Worm (Caenorhabditis elegans) whole organism, L4 larva: Measurements from ENCODE around the gene Y47D3A.1.
A peak's percentile ranks its signal among the peaks of the same experiment; 100 is the strongest.

Experiments
- D1046.2 ChIP-seq: fragments of 200-800 bp; sonication (Bioruptor generic); IDR thresholded peaks from 2 replicates; pipeline ENCODE4 v1.3.6; 2022; ENCODE audit warnings: missing genetic modification characterization, missing compliant biosample characterization
- F10B5.3 ChIP-seq: sonication (generic microtip); optimal IDR thresholded peaks from 2 replicates; lab custom pipeline; 2016; ENCODE audit warnings: mild to moderate bottlenecking, missing genetic modification characterization, missing compliant biosample characterization
- T26A8.4 ChIP-seq: fragments of 200-800 bp; sonication (Bioruptor generic); IDR thresholded peaks from 2 replicates; pipeline ENCODE4 v1.3.6; 2022; ENCODE audit warnings: missing genetic modification characterization, missing compliant biosample characterization
- Y5F2A.4 ChIP-seq: fragments of 200-800 bp; sonication (Bioruptor generic); optimal IDR thresholded peaks from 2 replicates; lab custom pipeline; 2018; ENCODE audit warnings: mild to moderate bottlenecking, missing genetic modification characterization, missing compliant biosample characterization
- Y75B8A.6 ChIP-seq: fragments of 200-800 bp; sonication (Bioruptor generic); IDR thresholded peaks from 2 replicates; pipeline ENCODE4 v1.3.6; 2022; ENCODE audit warnings: missing genetic modification reagents, missing genetic modification characterization, missing compliant biosample characterization
- ZK337.2 ChIP-seq: fragments of 200-800 bp; sonication (Bioruptor generic); IDR thresholded peaks from 2 replicates; pipeline ENCODE4 v1.3.6; 2022; ENCODE audit warnings: missing genetic modification reagents, missing genetic modification characterization, missing compliant biosample characterization
- ama-1 ChIP-seq: fragments of 150-350 bp; optimal IDR thresholded peaks from 2 replicates; lab custom pipeline; 2014; ENCODE audit warnings: inconsistent platforms, mixed read lengths
- arid-1 ChIP-seq: fragments of 200-800 bp; sonication (Bioruptor generic); conservative IDR thresholded peaks from 2 replicates; pipeline ENCODE4 v1.3.6; 2022; ENCODE audit warnings: missing genetic modification reagents, missing genetic modification characterization, missing compliant biosample characterization
- ces-1 ChIP-seq: fragments of 150-350 bp; sonication (generic microtip); optimal IDR thresholded peaks from 4 replicates; lab custom pipeline; 2014; ENCODE audit warnings: missing biosample characterization, missing genetic modification reagents, missing genetic modification characterization
- cey-2 ChIP-seq: sonication (generic microtip); optimal IDR thresholded peaks from 3 replicates; lab custom pipeline; 2017; ENCODE audit warnings: missing genetic modification characterization, mild to moderate bottlenecking, missing compliant biosample characterization, antibody characterized with exemption, borderline replicate concordance; ENCODE audit not compliant: insufficient read depth
- ctbp-1 ChIP-seq: fragments of 200-800 bp; sonication (Bioruptor generic); IDR thresholded peaks from 2 replicates; pipeline ENCODE4 v1.3.6; 2022; ENCODE audit warnings: missing genetic modification reagents, missing genetic modification characterization, missing compliant biosample characterization
- daf-16 ChIP-seq, 3 experiments: sonication (generic microtip); optimal IDR thresholded peaks; 2 replicates each; lab custom pipeline; 2016 to 2017; ENCODE audit warnings: missing genetic modification characterization in 3 of 3, missing genetic modification reagents in 3 of 3, mild to moderate bottlenecking in 2 of 3, missing compliant biosample characterization in 2 of 3, missing biosample characterization in 1 of 3, moderate library complexity in 1 of 3
- daf-19 ChIP-seq: fragments of 200-800 bp; sonication (Bioruptor generic); conservative IDR thresholded peaks from 2 replicates; pipeline ENCODE4 v1.3.6; 2022; ENCODE audit warnings: missing genetic modification characterization, missing compliant biosample characterization
- dmd-6 ChIP-seq: fragments of 200-800 bp; sonication (Bioruptor generic); IDR thresholded peaks from 2 replicates; pipeline ENCODE4 v1.3.6; 2022; ENCODE audit warnings: missing genetic modification reagents, missing genetic modification characterization, missing compliant biosample characterization
- dmd-9 ChIP-seq: fragments of 200-800 bp; sonication (Bioruptor generic); IDR thresholded peaks from 2 replicates; pipeline ENCODE4 v1.3.6; 2022; ENCODE audit warnings: missing genetic modification reagents, missing genetic modification characterization, missing compliant biosample characterization
- dpl-1 ChIP-seq: fragments of 150-350 bp; optimal IDR thresholded peaks from 2 replicates; lab custom pipeline; 2014; ENCODE audit warnings: missing biosample characterization, missing genetic modification reagents, missing genetic modification characterization
- dve-1 ChIP-seq: sonication (generic microtip); optimal IDR thresholded peaks from 2 replicates; lab custom pipeline; 2017; ENCODE audit warnings: antibody characterized with exemption, mild to moderate bottlenecking, missing genetic modification characterization, missing compliant biosample characterization; ENCODE audit not compliant: insufficient read depth
- fkh-10 ChIP-seq: fragments of 150-350 bp; optimal IDR thresholded peaks from 2 replicates; lab custom pipeline; 2014; ENCODE audit warnings: missing biosample characterization, missing genetic modification reagents, missing genetic modification characterization
- hmg-1.1 ChIP-seq: fragments of 200-800 bp; sonication (Bioruptor generic); IDR thresholded peaks from 2 replicates; pipeline ENCODE4 v1.3.6; 2022; ENCODE audit warnings: missing genetic modification reagents, missing genetic modification characterization, missing compliant biosample characterization
- lsy-2 ChIP-seq, 2 experiments: fragments of 150-350 bp in 1 of 2; sonication (generic microtip) in 1 of 2; optimal IDR thresholded peaks; 2 replicates each; lab custom pipeline; 2014 to 2017; ENCODE audit warnings: missing biosample characterization in 2 of 2, missing genetic modification characterization in 2 of 2
- mes-2 ChIP-seq: sonication (generic microtip); optimal IDR thresholded peaks from 2 replicates; lab custom pipeline; 2016; ENCODE audit warnings: missing genotype, mild to moderate bottlenecking, missing genetic modification characterization, missing compliant biosample characterization; ENCODE audit not compliant: poor library complexity, severe bottlenecking
- mxl-2 ChIP-seq: fragments of 200-800 bp; sonication (Bioruptor generic); conservative IDR thresholded peaks from 2 replicates; pipeline ENCODE4 v1.3.6; 2022; ENCODE audit warnings: missing genetic modification reagents, missing genetic modification characterization, missing compliant biosample characterization
- mxl-3 ChIP-seq: fragments of 200-800 bp; sonication (Bioruptor generic); optimal IDR thresholded peaks from 2 replicates; lab custom pipeline; 2018; ENCODE audit warnings: mild to moderate bottlenecking, missing genetic modification characterization, missing compliant biosample characterization
- nhr-237 ChIP-seq: sonication (generic microtip); optimal IDR thresholded peaks from 2 replicates; lab custom pipeline; 2017; ENCODE audit warnings: missing biosample characterization, missing genetic modification characterization
- nhr-25 ChIP-seq: sonication (generic microtip); optimal IDR thresholded peaks from 2 replicates; lab custom pipeline; 2017; ENCODE audit warnings: missing genetic modification characterization, mild to moderate bottlenecking, missing compliant biosample characterization, antibody characterized with exemption, moderate library complexity, borderline replicate concordance; ENCODE audit not compliant: insufficient read depth
- nhr-42 ChIP-seq: fragments of 200-800 bp; sonication (Bioruptor generic); IDR thresholded peaks from 2 replicates; pipeline ENCODE4 v1.3.6; 2022; ENCODE audit warnings: missing genetic modification characterization, missing compliant biosample characterization
- nhr-77 ChIP-seq: fragments of 150-350 bp; optimal IDR thresholded peaks from 2 replicates; lab custom pipeline; 2014; ENCODE audit warnings: missing biosample characterization, missing genetic modification characterization
- pqm-1 ChIP-seq: sonication (generic microtip); optimal IDR thresholded peaks from 2 replicates; lab custom pipeline; 2017; ENCODE audit warnings: missing biosample characterization, missing genetic modification characterization
- snpc-1.2 ChIP-seq: fragments of 200-800 bp; sonication (Bioruptor generic); IDR thresholded peaks from 2 replicates; pipeline ENCODE4 v1.3.6; 2022; ENCODE audit warnings: missing genetic modification reagents, missing genetic modification characterization, missing compliant biosample characterization
- spr-1 ChIP-seq: sonication (generic microtip); optimal IDR thresholded peaks from 2 replicates; lab custom pipeline; 2016; ENCODE audit warnings: mild to moderate bottlenecking, missing genetic modification characterization, missing compliant biosample characterization

The Y47D3A.1 gene

DNA sequence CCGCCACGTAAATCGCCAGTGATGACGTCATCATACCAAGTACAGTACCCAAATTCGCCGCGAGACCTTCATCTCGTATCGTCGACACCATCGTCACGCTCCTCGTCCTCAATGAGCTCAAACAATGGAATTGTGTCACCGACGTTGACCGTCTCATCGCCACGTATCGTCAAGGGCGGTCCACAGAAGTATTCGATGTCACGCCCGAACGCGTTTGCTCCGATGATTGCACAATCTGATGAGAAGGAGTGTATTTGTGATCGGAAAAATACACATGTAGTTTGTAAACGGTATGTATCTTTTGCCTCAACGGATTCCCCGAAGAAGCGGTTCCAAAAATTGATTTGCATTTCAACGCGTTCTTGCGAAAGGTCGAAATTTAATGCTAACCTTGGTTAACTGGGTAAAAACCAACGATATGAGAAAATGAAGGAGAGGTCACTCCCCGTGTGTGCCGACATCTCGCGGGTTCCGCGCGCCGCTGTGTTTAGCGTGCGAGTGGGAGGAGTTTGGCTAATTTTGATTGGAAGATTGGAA lies 51.5 kb downstream of the Y47D3A.1 start (continued):
- TF ChIP-seq pqm-1 (tag; lab: Kevin White, UChicago): no peak
- TF ChIP-seq daf-19 (GFP tag; lab: Robert Waterston, UW): no peak
- TF ChIP-seq nhr-237 (tag; lab: Kevin White, UChicago): no peak
- peak; percentile 24; the same call in 1 of the 2 replicates for TF ChIP-seq ctbp-1 (GFP tag; lab: Robert Waterston, UW)
- no peak for TF ChIP-seq nhr-77 (tag; lab: Kevin White, UChicago)
- TF ChIP-seq dmd-9: 0 out of 2 replicates have a peak, but pooled peaks have one; percentile 17
- peak; percentile 65 for TF ChIP-seq nhr-25 (tag; lab: Kevin White, UChicago)
- peak; percentile 48; the same call in 1 of the 2 replicates for TF ChIP-seq ZK337.2 (GFP tag; lab: Robert Waterston, UW)
- TF ChIP-seq hmg-1.1 (GFP tag; lab: Robert Waterston, UW): peak; percentile 33; the same call in 1 of the 2 replicates
- TF ChIP-seq D1046.2 (GFP tag; lab: Robert Waterston, UW): no peak
- TF ChIP-seq cey-2 (tag; lab: Kevin White, UChicago): no peak
- TF ChIP-seq Y75B8A.6 (GFP tag; lab: Robert Waterston, UW): no peak
- TF ChIP-seq lsy-2 (tag; optimal IDR thresholded peaks at IDR 0.05; lab: Kevin White, UChicago): peak in 1 of 2 experiments; percentile 54
- peak; percentile 13 for TF ChIP-seq mxl-3
- no peak for TF ChIP-seq daf-16 (GFP tag; optimal IDR thresholded peaks at IDR 0.05; lab: Kevin White, UChicago)
- peak; percentile 64 for TF ChIP-seq daf-16 (tag; optimal IDR thresholded peaks at IDR 0.05; lab: Kevin White, UChicago)
- TF ChIP-seq nhr-42: peak; percentile 45; the same call in 1 of the 2 replicates
- TF ChIP-seq fkh-10: no peak
- no peak for TF ChIP-seq ces-1 (GFP tag; lab: Kevin White, UChicago)
- TF ChIP-seq mes-2 (tag; lab: Kevin White, UChicago): peak; percentile 77
- TF ChIP-seq mxl-2: no peak
- no peak for TF ChIP-seq Y5F2A.4 (GFP tag; lab: Kevin White, UChicago)
- peak; percentile 24 for TF ChIP-seq spr-1
- peak; percentile 11 for TF ChIP-seq dpl-1 (GFP tag; lab: Kevin White, UChicago)
- TF ChIP-seq dmd-6: 0 out of 2 replicates have a peak, but pooled peaks have one; percentile 23
- peak; percentile 99 for TF ChIP-seq ama-1 (lab: Kevin White, UChicago)
- TF ChIP-seq arid-1: no peak; the same call in 1 of the 2 replicates
- TF ChIP-seq F10B5.3: no peak
- TF ChIP-seq T26A8.4 (GFP tag; lab: Robert Waterston, UW): peak; percentile 65
- TF ChIP-seq snpc-1.2 (GFP tag; lab: Robert Waterston, UW): peak; percentile 70; the same call in 1 of the 2 replicates
- TF ChIP-seq dve-1 (tag; lab: Kevin White, UChicago): peak; percentile 40
